Worm (Caenorhabditis elegans) whole organism, L4 larva: ENCODE measurements around the gene molo-1.

Experiments used
- F10B5.3 ChIP-seq: sonication (generic microtip); optimal IDR thresholded peaks from 2 replicates; lab custom pipeline; 2016; ENCODE audit warnings: mild to moderate bottlenecking, missing genetic modification characterization, missing compliant biosample characterization
- ceh-82 ChIP-seq: sonication (generic microtip); optimal IDR thresholded peaks from 2 replicates; lab custom pipeline; 2017; ENCODE audit warnings: missing biosample characterization, missing genetic modification characterization
- daf-12 ChIP-seq: fragments of 150-350 bp; optimal IDR thresholded peaks from 2 replicates; lab custom pipeline; 2014; ENCODE audit warnings: missing biosample characterization, missing genetic modification reagents, missing genetic modification characterization
- hif-1 ChIP-seq, 2 experiments: sonication (generic microtip); optimal IDR thresholded peaks; 2 replicates each; lab custom pipeline; 2016 to 2017; ENCODE audit warnings: missing compliant biosample characterization in 2 of 2, missing genetic modification characterization in 2 of 2, missing genetic modification reagents in 2 of 2, missing genotype in 2 of 2, mild to moderate bottlenecking in 1 of 2
- jun-1 ChIP-seq: fragments of 150-350 bp; optimal IDR thresholded peaks from 2 replicates; lab custom pipeline; 2014; ENCODE audit warnings: missing biosample characterization, missing genetic modification reagents, missing genetic modification characterization
- set-16 ChIP-seq: fragments of 200-800 bp; sonication (Bioruptor generic); IDR thresholded peaks from 2 replicates; pipeline ENCODE4 v1.3.6; 2022; ENCODE audit warnings: missing genetic modification reagents, missing genetic modification characterization, missing compliant biosample characterization
- skn-1 ChIP-seq: fragments of 150-350 bp; optimal IDR thresholded peaks from 2 replicates; lab custom pipeline; 2014; ENCODE audit warnings: missing biosample characterization, missing genetic modification characterization

DNA sequence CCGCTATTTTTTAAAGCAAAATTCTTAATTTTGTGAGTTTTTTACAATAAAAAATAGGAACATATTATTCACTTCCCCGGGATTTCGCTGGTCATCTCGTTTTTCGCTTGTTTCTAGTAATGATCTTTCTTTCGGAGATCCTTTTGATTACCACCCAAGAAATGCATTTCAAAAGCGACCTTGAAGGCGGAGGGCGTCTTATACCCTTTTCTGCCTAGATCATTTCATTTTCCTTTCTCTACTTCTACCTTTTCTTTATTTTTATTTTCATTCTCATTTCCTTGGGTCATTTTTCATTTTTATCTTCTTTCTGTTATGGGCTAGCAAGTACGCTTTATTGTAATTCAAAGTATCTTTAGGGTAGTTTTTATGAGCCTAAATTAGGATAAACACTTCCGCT lies 46.4 kb downstream of the molo-1 start:
- no peak for TF ChIP-seq set-16 (GFP tag; lab: Robert Waterston, UW)
- TF ChIP-seq ceh-82 (tag; lab: Kevin White, UChicago): no peak
- TF ChIP-seq hif-1 (tag; optimal IDR thresholded peaks at IDR 0.05; lab: Kevin White, UChicago): no peak
- TF ChIP-seq daf-12 (tag; lab: Kevin White, UChicago): no peak
- TF ChIP-seq skn-1: no peak
- TF ChIP-seq jun-1 (tag; lab: Kevin White, UChicago): no peak
- no peak for TF ChIP-seq F10B5.3 (tag; lab: Kevin White, UChicago)
